Fruit fly (Drosophila melanogaster) ovary, adult (tissue): ENCODE data around the gene SsRbeta.

Experiments used
- CG17801 ChIP-seq: fragments of 200-800 bp; optimal IDR thresholded peaks from 2 replicates; lab custom pipeline; 2019; ENCODE audit warnings: missing biosample characterization, mild to moderate bottlenecking, missing genetic modification characterization, moderate library complexity; ENCODE audit not compliant: partially characterized antibody

The SsRbeta gene

DNA sequence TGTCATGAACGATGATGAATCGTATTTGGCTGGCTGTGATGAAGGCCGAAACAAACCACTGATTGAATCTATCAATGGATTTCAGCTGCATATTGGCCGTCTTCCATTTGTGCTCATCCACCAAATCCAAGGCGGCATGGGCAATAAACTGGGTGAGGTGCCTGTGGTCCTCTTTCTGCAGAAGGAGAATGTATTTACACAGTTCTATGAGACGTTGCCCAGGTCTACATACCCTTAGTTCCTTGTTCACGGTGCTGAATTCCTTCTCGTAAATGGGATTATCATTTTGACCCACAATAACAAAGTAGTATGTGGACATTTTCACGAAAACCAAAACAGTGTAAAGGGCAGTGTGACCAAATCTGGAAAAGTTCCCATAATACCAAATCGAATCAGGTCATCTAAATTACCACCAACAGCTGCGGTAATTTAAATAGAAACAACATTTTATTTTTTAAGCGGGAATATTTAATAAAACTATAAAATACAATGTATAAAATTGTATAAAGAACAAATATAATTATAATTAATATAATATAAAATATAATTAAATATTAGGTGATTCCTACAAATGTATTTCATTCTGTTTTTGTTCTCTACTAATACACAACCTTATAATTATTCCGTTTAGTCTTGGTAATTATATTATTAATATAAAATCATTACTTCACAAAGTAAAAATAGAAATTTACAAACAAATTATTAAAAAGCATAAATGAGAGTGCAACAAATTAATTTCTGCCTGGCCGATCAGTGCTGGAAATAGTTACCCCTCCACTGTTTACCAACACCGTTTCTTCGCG lies 2.0 kb downstream of the SsRbeta start, which contains the start of the genes Trs20 and elg1:
Trs20 (minus strand) TSS at position 369 of the 803 bp plus-strand sequence.
elg1 (plus strand) TSS at position 765 of the 803 bp plus-strand sequence.
- TF ChIP-seq CG17801 (GFP tag; lab: Kevin White, UChicago), result no peak

DNA sequence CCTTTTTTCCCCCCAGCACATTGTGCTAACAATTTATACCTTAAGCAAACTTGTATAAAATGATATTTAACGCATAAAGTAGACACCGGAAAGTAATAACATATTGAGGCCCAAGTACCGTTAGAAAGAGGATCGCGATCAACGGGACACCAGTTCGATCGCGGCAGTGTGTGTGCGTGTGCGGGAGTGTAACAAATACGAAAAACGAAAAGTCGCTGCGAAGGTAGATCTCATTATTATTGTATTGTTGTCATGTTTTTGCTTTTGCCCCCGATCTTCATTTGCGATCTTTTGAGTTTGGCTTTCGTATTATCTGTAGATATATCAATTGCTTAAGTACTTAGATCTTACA lies 2.6 kb downstream of the SsRbeta start:
- no peak for TF ChIP-seq CG17801 (GFP tag; lab: Kevin White, UChicago)

DNA sequence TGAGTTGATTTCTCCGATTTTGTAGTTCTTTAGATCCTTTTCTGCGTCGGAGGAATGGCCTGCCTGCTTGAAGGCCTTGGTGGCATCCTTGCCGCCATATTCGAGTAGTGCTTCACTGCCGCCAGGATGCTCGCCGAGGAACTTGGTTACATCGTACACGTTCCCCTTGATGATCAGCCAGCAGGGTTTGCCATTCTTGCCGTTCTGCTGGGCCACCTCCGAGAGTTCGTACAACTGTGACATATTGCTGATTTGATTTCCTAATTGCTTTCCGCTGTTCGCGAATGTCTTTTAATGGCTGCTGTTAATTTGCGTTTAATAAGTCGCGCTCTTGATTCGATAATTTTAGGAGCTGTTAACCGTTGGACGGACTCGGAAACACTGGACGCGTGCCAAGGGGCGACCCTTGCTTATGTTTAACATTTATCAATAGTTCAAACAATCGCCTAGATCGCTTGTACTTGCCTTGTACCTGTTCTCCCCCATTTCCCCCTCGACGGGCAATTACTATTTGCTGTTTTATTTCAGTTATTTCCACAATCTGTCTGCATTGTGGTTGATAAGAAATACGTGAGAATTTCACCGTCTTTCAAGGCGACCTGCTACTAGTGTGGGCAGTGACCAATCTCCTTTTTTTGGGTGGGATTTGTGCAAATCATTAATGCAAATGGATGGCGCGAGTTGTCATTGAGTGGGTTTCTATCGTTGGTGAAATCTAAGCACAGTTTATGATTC lies 7.6 kb downstream of the SsRbeta start:
- TF ChIP-seq CG17801 (GFP tag; lab: Kevin White, UChicago), result no peak

DNA sequence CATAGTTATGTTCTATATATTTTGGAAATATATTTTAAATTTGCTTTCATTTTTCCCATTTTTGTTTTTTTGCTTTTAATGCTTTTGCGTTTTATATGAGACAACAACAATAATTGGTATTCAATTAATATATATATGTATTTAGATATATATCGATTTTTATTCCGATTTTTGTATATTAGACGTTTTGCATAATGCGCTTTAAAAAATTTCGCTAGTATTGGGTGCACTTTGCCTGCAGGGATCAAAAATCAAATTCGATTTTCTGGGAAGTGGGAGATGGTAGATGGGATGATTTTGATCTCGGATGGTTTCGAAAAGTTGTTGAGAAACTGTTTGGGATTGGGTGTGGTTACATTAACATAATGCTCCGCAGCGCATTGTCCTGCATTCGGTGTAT lies 8.4 kb downstream of the SsRbeta start, which contains the start of gene CG5157:
CG5157 (minus strand) TSS at position 101 of the 400 bp plus-strand sequence.
- TF ChIP-seq CG17801 (GFP tag; lab: Kevin White, UChicago), result no peak

DNA sequence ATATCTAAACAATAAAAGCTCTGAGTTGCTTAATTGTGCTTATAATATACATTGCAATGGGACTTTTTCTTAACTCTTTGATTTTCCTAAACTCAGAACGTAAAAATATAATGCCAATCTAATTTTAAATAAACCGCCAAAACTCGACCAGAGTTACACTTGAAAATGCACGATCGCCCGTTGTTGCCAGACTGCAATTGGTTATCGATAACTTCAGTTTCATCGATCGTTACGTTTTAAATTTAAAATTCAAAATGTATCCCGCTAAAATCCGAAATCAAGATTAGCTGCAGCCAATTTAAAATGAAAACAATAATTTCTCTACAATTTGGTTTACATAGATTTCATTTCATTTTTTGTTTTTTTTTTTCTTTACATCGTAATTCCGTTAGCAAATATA lies 9.7 kb downstream of the SsRbeta start:
- TF ChIP-seq CG17801 (GFP tag; lab: Kevin White, UChicago), result no peak

DNA sequence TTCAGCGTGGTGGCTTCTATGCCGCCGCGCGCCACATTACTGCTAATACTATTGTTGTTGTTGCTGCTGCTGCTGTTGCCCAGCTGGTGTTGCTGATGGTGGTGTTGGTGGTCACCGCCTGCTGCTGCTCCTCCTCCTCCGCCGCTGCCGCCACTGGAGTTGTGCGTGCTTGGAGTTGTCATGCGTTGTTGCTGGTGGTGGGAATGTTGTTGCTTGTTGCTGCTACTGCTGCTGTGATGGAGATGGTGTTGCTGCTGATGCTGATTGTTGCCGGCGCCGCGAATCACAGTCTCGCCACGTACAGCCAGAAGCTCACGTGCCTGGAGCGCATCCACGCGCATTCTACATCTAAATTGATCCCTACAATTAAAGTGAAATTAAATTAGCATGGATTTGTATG lies 12.1 kb downstream of the SsRbeta start:
- no peak for TF ChIP-seq CG17801 (GFP tag; lab: Kevin White, UChicago)

DNA sequence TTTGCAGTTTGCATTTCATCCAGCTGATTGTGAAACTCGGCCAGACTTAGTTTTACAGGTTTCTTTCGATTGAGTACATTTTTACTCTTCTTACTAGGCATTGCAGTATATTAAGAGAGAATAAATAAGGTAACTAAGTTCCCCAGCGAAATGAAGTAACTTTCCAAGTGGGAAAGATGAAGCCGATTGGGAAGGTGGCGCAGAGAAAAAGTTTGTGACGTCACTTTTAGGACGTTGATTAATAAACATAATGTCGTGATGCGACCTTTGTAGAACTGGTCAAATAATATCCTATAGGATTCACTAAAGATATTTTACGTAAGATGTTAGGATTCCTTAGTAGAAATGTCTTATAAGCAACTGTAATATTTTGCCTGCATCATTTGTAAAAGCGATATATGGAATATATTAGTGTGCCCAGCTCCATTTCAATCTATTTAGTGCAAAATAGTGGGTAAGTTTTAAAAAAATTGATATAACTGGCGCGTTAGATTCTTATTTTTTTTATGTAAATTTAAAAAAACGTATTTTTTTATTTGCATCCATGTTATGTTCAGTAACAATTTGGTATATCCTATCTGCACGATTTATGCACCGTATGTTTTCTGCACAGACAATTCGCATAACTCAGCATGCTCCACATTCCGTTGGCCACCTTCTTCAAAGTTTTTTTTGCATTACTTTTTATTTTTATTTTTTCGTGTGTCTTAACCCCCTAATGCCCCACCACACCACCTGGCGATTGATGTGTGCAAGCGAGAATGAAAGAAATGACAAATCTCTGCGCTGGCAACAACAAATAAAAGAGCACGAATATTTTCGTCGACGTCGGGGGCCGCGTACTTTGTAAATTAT lies 14.5 kb downstream of the SsRbeta start, which contains the start of gene CG32152:
CG32152 (minus strand) TSS at position 352 of the 855 bp plus-strand sequence.
- TF ChIP-seq CG17801 (GFP tag; lab: Kevin White, UChicago), result peak; percentile 94

DNA sequence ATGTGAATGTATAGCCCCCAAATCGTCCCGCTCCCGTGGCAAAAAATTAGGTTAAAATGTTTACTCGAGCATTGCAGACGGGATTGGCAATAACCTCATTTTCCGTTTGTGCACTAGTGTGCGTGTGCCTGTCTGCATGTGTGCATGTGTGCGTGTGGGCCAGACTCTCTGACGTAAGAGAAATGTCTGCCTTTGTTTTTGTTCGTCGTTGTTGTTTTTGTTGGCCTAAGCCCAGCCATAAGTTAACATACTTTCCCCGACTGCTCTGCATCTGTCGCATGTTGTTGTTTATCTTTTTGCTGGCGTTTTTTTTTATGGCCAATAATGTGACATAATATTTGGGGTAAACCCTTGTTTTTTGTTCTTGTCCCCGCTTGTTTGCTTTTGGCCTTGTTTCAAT lies 15.9 kb downstream of the SsRbeta start:
- TF ChIP-seq CG17801 (GFP tag; lab: Kevin White, UChicago), result no peak

DNA sequence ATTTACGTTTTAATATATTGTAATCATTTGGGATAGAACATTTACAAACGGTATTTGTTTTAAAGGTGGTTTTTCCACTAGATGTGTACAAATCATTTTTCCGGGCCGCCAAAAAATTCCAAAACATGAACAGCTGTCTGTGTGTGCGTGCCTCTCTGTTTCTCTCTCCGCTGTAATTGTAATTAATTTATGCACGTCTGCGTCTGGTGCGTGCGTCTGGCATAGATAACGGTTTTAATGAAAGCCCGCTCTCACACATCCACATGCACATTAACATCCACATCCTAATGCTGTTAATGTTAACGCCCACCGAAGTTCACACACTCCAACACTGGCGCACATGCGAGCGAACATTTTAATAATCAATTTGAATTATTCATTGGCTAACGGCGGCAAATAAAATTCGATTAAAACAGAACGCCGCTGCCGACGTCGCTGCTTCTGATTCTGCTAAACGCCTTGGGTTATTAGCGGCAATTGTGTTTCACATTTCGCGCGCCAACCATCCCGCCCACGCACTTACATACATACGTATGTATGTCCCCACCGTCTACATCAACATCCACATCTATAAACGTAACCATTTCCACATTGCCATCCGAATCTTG lies 16.6 kb downstream of the SsRbeta start:
- no peak for TF ChIP-seq CG17801 (GFP tag; lab: Kevin White, UChicago)

DNA sequence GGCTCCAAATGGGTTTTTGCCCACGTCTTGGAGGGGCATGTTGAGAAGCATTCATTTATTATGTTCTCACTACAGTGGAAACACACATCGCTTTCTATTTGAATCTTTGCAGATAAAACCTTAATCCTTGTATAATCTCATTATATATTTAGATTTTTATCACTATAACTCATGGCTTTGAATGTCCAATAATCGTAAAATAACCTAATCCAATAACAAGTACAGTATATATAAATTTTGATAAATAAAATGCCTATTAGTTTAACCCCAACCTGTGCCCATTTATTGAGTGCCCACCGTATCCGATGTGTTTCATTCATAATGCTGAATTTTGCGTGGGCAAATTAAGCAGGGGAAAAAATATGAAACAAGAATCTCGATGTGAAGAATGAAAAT lies 17.1 kb downstream of the SsRbeta start:
- no peak for TF ChIP-seq CG17801 (GFP tag; lab: Kevin White, UChicago)

DNA sequence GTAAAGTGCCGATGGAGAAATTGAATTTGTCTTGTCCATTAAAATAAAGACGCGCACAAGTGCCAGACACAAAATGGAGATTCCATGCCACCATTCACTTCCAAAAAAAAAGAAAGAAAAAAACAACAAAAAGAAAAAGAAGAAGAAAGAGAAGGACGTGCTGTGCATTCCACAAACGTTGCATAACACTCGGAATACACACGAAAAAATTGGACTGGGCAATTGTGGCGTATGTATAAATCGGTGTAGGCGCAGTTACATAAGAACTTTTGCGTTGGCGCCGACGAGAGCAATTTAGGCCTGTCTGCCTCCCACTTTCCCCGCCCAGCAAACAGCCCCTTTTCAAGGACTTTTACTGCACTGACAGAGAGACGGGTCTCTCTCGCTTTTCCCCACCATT lies 17.9 kb downstream of the SsRbeta start:
- TF ChIP-seq CG17801 (GFP tag; lab: Kevin White, UChicago), result no peak

DNA sequence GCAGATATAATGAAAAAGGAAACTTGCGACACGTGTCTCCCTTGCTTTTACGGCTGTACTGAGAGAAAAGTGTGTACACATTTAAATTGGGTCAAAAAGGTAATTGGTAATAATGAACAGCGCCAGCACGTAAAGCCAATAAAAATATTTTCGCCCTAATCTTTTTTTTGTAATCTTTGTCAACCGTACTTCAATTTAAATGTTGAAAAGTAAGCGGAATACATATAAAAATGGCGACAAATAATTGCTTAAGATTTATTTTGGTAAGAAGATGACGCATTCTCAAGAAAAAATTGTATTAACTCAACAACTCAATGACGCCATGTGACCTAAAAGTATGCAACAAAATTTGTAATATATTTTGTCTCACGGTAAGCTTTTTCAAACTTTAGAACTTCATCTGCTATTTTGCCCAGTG lies 18.4 kb downstream of the SsRbeta start:
- no peak for TF ChIP-seq CG17801 (GFP tag; lab: Kevin White, UChicago)

DNA sequence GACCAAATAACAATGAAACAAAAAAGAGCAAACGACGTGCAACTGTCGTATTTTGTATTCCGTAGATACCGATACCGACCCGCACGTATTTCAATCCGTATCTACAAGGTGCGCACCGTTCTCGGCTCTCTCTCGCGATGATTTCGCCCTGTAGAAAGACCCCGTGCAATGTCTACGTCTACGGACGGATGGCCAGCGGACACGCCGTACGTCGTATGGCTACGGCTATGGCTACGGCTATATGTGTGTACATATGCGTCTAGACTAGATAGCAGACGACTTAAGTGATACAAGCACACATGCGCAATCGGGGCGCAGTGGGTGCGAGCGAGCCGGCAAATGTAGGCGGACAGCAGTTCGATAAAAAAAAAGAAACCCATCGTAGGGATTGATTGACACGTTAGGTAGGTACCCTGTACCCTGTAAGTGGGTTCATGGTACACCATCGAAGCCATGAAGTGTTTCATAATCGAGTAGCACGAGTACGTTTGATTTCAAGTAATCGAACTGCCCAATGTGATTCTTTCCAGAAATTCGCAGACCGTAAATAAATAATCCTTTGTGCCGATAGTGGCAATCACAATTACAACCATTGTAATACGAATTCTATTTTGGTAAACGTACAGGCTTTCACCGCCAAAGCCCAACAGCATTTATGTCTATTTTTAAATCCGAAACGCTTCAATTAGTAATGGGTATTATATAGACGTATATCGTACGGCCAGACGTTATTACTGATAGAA lies 20.2 kb downstream of the SsRbeta start:
- TF ChIP-seq CG17801 (GFP tag; lab: Kevin White, UChicago), result no peak

DNA sequence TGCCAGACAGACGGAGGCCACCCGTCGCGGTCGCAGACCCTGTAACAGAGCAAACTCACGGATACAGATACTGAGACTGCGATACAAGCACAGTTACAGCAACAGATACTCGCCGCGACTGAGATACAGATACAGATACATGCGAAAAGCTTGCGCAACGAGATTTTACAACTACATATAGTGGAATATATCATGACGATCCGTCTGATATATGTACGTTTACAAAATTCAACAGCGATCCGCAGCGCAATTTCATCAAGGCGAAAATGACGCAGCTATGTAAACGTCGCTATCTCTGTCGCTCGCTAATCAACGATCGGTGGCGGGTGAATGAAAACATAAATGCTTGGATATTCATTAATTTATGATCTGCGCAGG lies 20.7 kb downstream of the SsRbeta start:
- no peak for TF ChIP-seq CG17801 (GFP tag; lab: Kevin White, UChicago)
